Worm (Caenorhabditis elegans) whole organism, mixed stage, embryonic: ENCODE measurements around the gene K01A2.6.

Experiments
- bed-3 ChIP-seq: fragments of 200-800 bp; sonication (Bioruptor generic); optimal IDR thresholded peaks from 3 replicates; lab custom pipeline; 2018; ENCODE audit warnings: mild to moderate bottlenecking, missing genetic modification characterization, moderate library complexity, missing compliant biosample characterization
- elt-3 ChIP-seq: fragments of 150-350 bp; optimal IDR thresholded peaks from 2 replicates; lab custom pipeline; 2014; ENCODE audit warnings: missing biosample characterization, missing genetic modification characterization
- hlh-1 ChIP-seq: fragments of 150-350 bp; optimal IDR thresholded peaks from 2 replicates; lab custom pipeline; 2014; ENCODE audit warnings: missing biosample characterization, missing genetic modification reagents, missing genetic modification characterization
- lin-13 ChIP-seq: fragments of 150-350 bp; optimal IDR thresholded peaks from 2 replicates; lab custom pipeline; 2014; ENCODE audit warnings: missing biosample characterization, missing genetic modification characterization
- lsy-2 ChIP-seq: fragments of 150-350 bp; optimal IDR thresholded peaks from 2 replicates; lab custom pipeline; 2014; ENCODE audit warnings: missing biosample characterization, missing genetic modification characterization
- mab-5 ChIP-seq: fragments of 150-350 bp; optimal IDR thresholded peaks from 2 replicates; lab custom pipeline; 2014; ENCODE audit warnings: missing biosample characterization, missing genetic modification characterization
- nhr-237 ChIP-seq: fragments of 150-350 bp; optimal IDR thresholded peaks from 2 replicates; lab custom pipeline; 2014; ENCODE audit warnings: missing biosample characterization, missing genetic modification characterization
- nhr-28 ChIP-seq: fragments of 150-350 bp; optimal IDR thresholded peaks from 2 replicates; lab custom pipeline; 2014; ENCODE audit warnings: missing biosample characterization, missing genetic modification characterization
- nhr-76 ChIP-seq: sonication (generic microtip); optimal IDR thresholded peaks from 2 replicates; lab custom pipeline; 2017; ENCODE audit warnings: missing biosample characterization, missing genetic modification characterization
- snpc-4 ChIP-seq: fragments of 150-350 bp; optimal IDR thresholded peaks from 2 replicates; lab custom pipeline; 2014; ENCODE audit warnings: missing biosample characterization, missing genetic modification characterization
- ztf-11 ChIP-seq: fragments of 150-350 bp; optimal IDR thresholded peaks from 2 replicates; lab custom pipeline; 2014; ENCODE audit warnings: missing biosample characterization, missing genetic modification characterization

DNA sequence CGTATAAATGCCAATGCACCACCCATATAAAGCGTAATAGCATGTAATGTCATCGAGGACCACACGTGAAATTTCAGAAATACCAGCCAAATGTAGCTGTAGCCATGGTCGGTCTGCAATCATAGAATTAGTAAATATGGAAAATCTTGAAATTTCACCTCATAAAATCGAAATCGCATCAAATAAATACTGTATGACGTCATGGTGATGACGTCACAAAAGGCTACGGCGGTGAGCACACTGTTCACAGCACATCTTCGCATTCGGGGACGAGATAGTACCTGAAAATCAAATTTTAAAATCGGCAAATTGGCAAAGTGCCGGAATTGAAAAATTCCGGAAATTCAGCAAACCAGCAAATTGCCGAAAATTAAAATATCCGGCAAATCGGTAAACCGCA, 50.0 kb downstream of the K01A2.6 start:
- TF ChIP-seq nhr-28 (tag; lab: Kevin White, UChicago): no peak
- TF ChIP-seq bed-3: no peak
- TF ChIP-seq lsy-2 (tag; lab: Kevin White, UChicago): no peak
- TF ChIP-seq elt-3: no peak
- no peak for TF ChIP-seq nhr-76 (tag; lab: Kevin White, UChicago)
- no peak for TF ChIP-seq nhr-237 (tag; lab: Kevin White, UChicago)
- TF ChIP-seq snpc-4: no peak
- TF ChIP-seq lin-13: no peak
- no peak for TF ChIP-seq ztf-11 (tag; lab: Kevin White, UChicago)
- TF ChIP-seq mab-5 (tag; lab: Kevin White, UChicago): no peak
- TF ChIP-seq hlh-1 (tag; lab: Kevin White, UChicago): no peak
